Worm (Caenorhabditis elegans) whole organism, L3 larva: ENCODE data around the gene srt-73.
A peak's percentile ranks its signal among the peaks of the same experiment; 100 is the strongest.

Experiments
- R02D3.7 ChIP-seq: fragments of 150-350 bp; optimal IDR thresholded peaks from 2 replicates; lab custom pipeline; 2014; ENCODE audit warnings: missing biosample characterization, missing genetic modification characterization
- ZK546.5 ChIP-seq: sonication (generic microtip); optimal IDR thresholded peaks from 2 replicates; lab custom pipeline; 2017; ENCODE audit warnings: missing biosample characterization, missing genetic modification characterization
- aly-2 ChIP-seq: fragments of 150-350 bp; optimal IDR thresholded peaks from 2 replicates; lab custom pipeline; 2014; ENCODE audit warnings: missing biosample characterization, missing genetic modification characterization
- ama-1 ChIP-seq: fragments of 150-350 bp; optimal IDR thresholded peaks from 2 replicates; lab custom pipeline; 2018
- ceh-28 ChIP-seq: fragments of 150-350 bp; optimal IDR thresholded peaks from 2 replicates; lab custom pipeline; 2014; ENCODE audit warnings: missing biosample characterization, missing genetic modification reagents, missing genetic modification characterization
- ceh-82 ChIP-seq: fragments of 150-350 bp; optimal IDR thresholded peaks from 2 replicates; lab custom pipeline; 2014; ENCODE audit warnings: missing biosample characterization, missing genetic modification characterization
- ceh-9 ChIP-seq: sonication (generic microtip); optimal IDR thresholded peaks from 2 replicates; lab custom pipeline; 2018; ENCODE audit warnings: missing biosample characterization, missing genetic modification characterization
- egl-27 ChIP-seq: sonication (generic microtip); optimal IDR thresholded peaks from 4 replicates; lab custom pipeline; 2017; ENCODE audit warnings: missing biosample characterization, missing genetic modification reagents, missing genetic modification characterization
- egl-5 ChIP-seq: fragments of 150-350 bp; optimal IDR thresholded peaks from 2 replicates; lab custom pipeline; 2017; ENCODE audit warnings: missing biosample characterization, missing genetic modification reagents, missing genetic modification characterization, inconsistent platforms
- elt-1 ChIP-seq: fragments of 150-350 bp; optimal IDR thresholded peaks from 2 replicates; lab custom pipeline; 2014; ENCODE audit warnings: missing biosample characterization, missing genetic modification characterization
- elt-2 ChIP-seq: sonication (generic microtip); optimal IDR thresholded peaks from 2 replicates; lab custom pipeline; 2016; ENCODE audit warnings: missing genetic modification reagents, mild to moderate bottlenecking, missing genetic modification characterization, missing compliant biosample characterization
- elt-3 ChIP-seq, 3 experiments: fragments of 150-350 bp in 1 of 3; sonication (generic microtip) in 2 of 3; optimal IDR thresholded peaks; 2 replicates in 2 of 3; 4 replicates in 1 of 3; lab custom pipeline; 2014 to 2017; ENCODE audit warnings: missing biosample characterization in 3 of 3, missing genetic modification characterization in 3 of 3
- eor-1 ChIP-seq, 2 experiments: fragments of 150-350 bp; optimal IDR thresholded peaks; 2 replicates each; lab custom pipeline; 2014 to 2018; ENCODE audit warnings: missing biosample characterization in 2 of 2, missing genetic modification characterization in 2 of 2
- fkh-10 ChIP-seq: sonication (generic microtip); optimal IDR thresholded peaks from 2 replicates; lab custom pipeline; 2017; ENCODE audit warnings: missing biosample characterization, missing genetic modification reagents, missing genetic modification characterization
- fkh-2 ChIP-seq: fragments of 150-350 bp; optimal IDR thresholded peaks from 2 replicates; lab custom pipeline; 2014; ENCODE audit warnings: missing biosample characterization, missing genetic modification reagents, missing genetic modification characterization
- fos-1 ChIP-seq: fragments of 150-350 bp; optimal IDR thresholded peaks from 2 replicates; lab custom pipeline; 2014; ENCODE audit warnings: missing biosample characterization, missing genetic modification characterization
- hmg-11 ChIP-seq: sonication (generic microtip); optimal IDR thresholded peaks from 2 replicates; lab custom pipeline; 2016; ENCODE audit warnings: missing genetic modification characterization, missing compliant biosample characterization
- jun-1 ChIP-seq: fragments of 150-350 bp; optimal IDR thresholded peaks from 2 replicates; lab custom pipeline; 2014; ENCODE audit warnings: missing biosample characterization, missing genetic modification reagents, missing genetic modification characterization
- lin-15B ChIP-seq: fragments of 150-350 bp; optimal IDR thresholded peaks from 2 replicates; lab custom pipeline; 2014; ENCODE audit warnings: missing biosample characterization, missing genetic modification characterization
- lsy-12 ChIP-seq: sonication (generic microtip); optimal IDR thresholded peaks from 2 replicates; lab custom pipeline; 2016; ENCODE audit warnings: mild to moderate bottlenecking, missing genetic modification characterization, missing compliant biosample characterization
- mml-1 ChIP-seq: fragments of 150-350 bp; sonication (generic microtip); optimal IDR thresholded peaks from 3 replicates; lab custom pipeline; 2014; ENCODE audit warnings: missing biosample characterization, missing genetic modification characterization
- nfya-1 ChIP-seq: sonication (generic microtip); optimal IDR thresholded peaks from 2 replicates; lab custom pipeline; 2017; ENCODE audit warnings: missing genetic modification characterization, mild to moderate bottlenecking, missing compliant biosample characterization, antibody characterized with exemption, moderate library complexity; ENCODE audit not compliant: insufficient read depth
- nhr-11 ChIP-seq: fragments of 150-350 bp; optimal IDR thresholded peaks from 2 replicates; lab custom pipeline; 2014; ENCODE audit warnings: missing biosample characterization, missing genetic modification characterization
- nhr-12 ChIP-seq: fragments of 150-350 bp; optimal IDR thresholded peaks from 2 replicates; lab custom pipeline; 2014; ENCODE audit warnings: missing biosample characterization, missing genetic modification characterization
- nhr-23 ChIP-seq: fragments of 150-350 bp; optimal IDR thresholded peaks from 2 replicates; lab custom pipeline; 2014; ENCODE audit warnings: missing biosample characterization, missing genetic modification reagents, missing genetic modification characterization
- nhr-237 ChIP-seq: fragments of 150-350 bp; optimal IDR thresholded peaks from 2 replicates; lab custom pipeline; 2014; ENCODE audit warnings: missing biosample characterization, missing genetic modification characterization
- nhr-25 ChIP-seq: sonication (generic microtip); optimal IDR thresholded peaks from 2 replicates; lab custom pipeline; 2017; ENCODE audit warnings: missing biosample characterization, missing genetic modification characterization
- nhr-28 ChIP-seq: fragments of 150-350 bp; optimal IDR thresholded peaks from 2 replicates; lab custom pipeline; 2014; ENCODE audit warnings: missing biosample characterization, missing genetic modification characterization
- nhr-43 ChIP-seq: sonication (generic microtip); optimal IDR thresholded peaks from 2 replicates; lab custom pipeline; 2016; ENCODE audit warnings: mild to moderate bottlenecking, missing genetic modification characterization, missing compliant biosample characterization; ENCODE audit not compliant: poor library complexity, severe bottlenecking
- nhr-67 ChIP-seq: fragments of 150-350 bp; optimal IDR thresholded peaks from 2 replicates; lab custom pipeline; 2014; ENCODE audit warnings: missing biosample characterization, missing genetic modification characterization
- nhr-76 ChIP-seq: fragments of 150-350 bp; sonication (generic microtip); optimal IDR thresholded peaks from 5 replicates; lab custom pipeline; 2014; ENCODE audit warnings: missing biosample characterization, missing genetic modification characterization
- nhr-77 ChIP-seq: fragments of 150-350 bp; optimal IDR thresholded peaks from 2 replicates; lab custom pipeline; 2014; ENCODE audit warnings: missing biosample characterization, missing genetic modification characterization
- pha-4 ChIP-seq: fragments of 150-350 bp; optimal IDR thresholded peaks from 2 replicates; lab custom pipeline; 2014; ENCODE audit warnings: missing biosample characterization, missing genetic modification reagents, missing genetic modification characterization
- sea-2 ChIP-seq: fragments of 150-350 bp; sonication (generic microtip); optimal IDR thresholded peaks from 4 replicates; lab custom pipeline; 2014; ENCODE audit warnings: missing biosample characterization, missing genetic modification reagents, missing genetic modification characterization
- skn-1 ChIP-seq: fragments of 150-350 bp; optimal IDR thresholded peaks from 2 replicates; lab custom pipeline; 2014; ENCODE audit warnings: missing biosample characterization, missing genetic modification characterization
- snpc-4 ChIP-seq: fragments of 150-350 bp; optimal IDR thresholded peaks from 2 replicates; lab custom pipeline; 2014; ENCODE audit warnings: missing biosample characterization, missing genetic modification characterization
- tbx-2 ChIP-seq: sonication (generic microtip); optimal IDR thresholded peaks from 2 replicates; lab custom pipeline; 2016; ENCODE audit warnings: mild to moderate bottlenecking, missing genetic modification characterization, missing compliant biosample characterization
- unc-39 ChIP-seq: sonication (generic microtip); optimal IDR thresholded peaks from 4 replicates; lab custom pipeline; 2017; ENCODE audit warnings: missing biosample characterization, missing genetic modification characterization
- unc-62 ChIP-seq: fragments of 150-350 bp; sonication (generic microtip); optimal IDR thresholded peaks from 4 replicates; lab custom pipeline; 2014; ENCODE audit warnings: missing biosample characterization, missing genetic modification reagents, missing genetic modification characterization
- zag-1 ChIP-seq: fragments of 150-350 bp; optimal IDR thresholded peaks from 2 replicates; lab custom pipeline; 2014; ENCODE audit warnings: missing biosample characterization, missing genetic modification characterization
- ztf-11 ChIP-seq: fragments of 150-350 bp; optimal IDR thresholded peaks from 2 replicates; lab custom pipeline; 2014; ENCODE audit warnings: missing biosample characterization, missing genetic modification characterization
- ztf-4 ChIP-seq: fragments of 150-350 bp; optimal IDR thresholded peaks from 2 replicates; lab custom pipeline; 2014; ENCODE audit warnings: missing biosample characterization, missing genetic modification characterization

The srt-73 gene

ce11 chrIV:7879017-7879416 is at the start of gene srt-73:
Gene srt-73 (plus strand): TSS chrIV:7879317.
- no peak for TF ChIP-seq fkh-2
- TF ChIP-seq aly-2 (tag; lab: Kevin White, UChicago) = no peak
- TF ChIP-seq nhr-11 (tag; lab: Kevin White, UChicago) = no peak
- TF ChIP-seq ztf-4 = no peak
- no peak for TF ChIP-seq nhr-23 (tag; lab: Kevin White, UChicago)
- TF ChIP-seq hmg-11 (tag; lab: Kevin White, UChicago) = no peak
- no peak for TF ChIP-seq egl-5
- no peak for TF ChIP-seq nhr-67
- TF ChIP-seq fos-1 (tag; lab: Kevin White, UChicago) = no peak
- TF ChIP-seq pha-4 = no peak
- TF ChIP-seq ZK546.5 (tag; lab: Kevin White, UChicago) = no peak
- no peak for TF ChIP-seq lin-15B (tag; lab: Kevin White, UChicago)
- no peak for TF ChIP-seq mml-1 (tag; lab: Kevin White, UChicago)
- TF ChIP-seq nhr-43 (tag; lab: Kevin White, UChicago) = no peak
- TF ChIP-seq ama-1 (lab: Kevin White, UChicago) = no peak

- TF ChIP-seq mml-1 (tag; lab: Kevin White, UChicago) (no peak), hmg-11 (tag; lab: Kevin White, UChicago) (peak; percentile 23), snpc-4 (peak; percentile 38), lin-15B (tag; lab: Kevin White, UChicago) (peak; percentile 43), pha-4 (peak; percentile 80), ceh-9 (tag; lab: Kevin White, UChicago) (no peak), elt-2 (tag; lab: Kevin White, UChicago) (peak; percentile 41), egl-5 (peak; percentile 57), nfya-1 (tag; lab: Kevin White, UChicago) (peak; percentile 42)
Observed at ce11 chrIV:7830151-7830550, 49.0 kb upstream of the srt-73 start, which contains the start of gene mvb-12. Gene mvb-12 (plus strand): TSS chrIV:7830525.

ce11 chrIV:7834625-7835228 is 44.4 kb upstream of the srt-73 start, which contains the start of gene erp-44.2:
Gene erp-44.2 (minus strand): TSS chrIV:7834675.
- no peak for TF ChIP-seq mml-1 (tag; lab: Kevin White, UChicago)
- TF ChIP-seq pha-4 = peak; percentile 93

- no peak for TF ChIP-seq ama-1 (lab: Kevin White, UChicago)
- no peak for TF ChIP-seq nhr-12 (tag; lab: Kevin White, UChicago)
- no peak for TF ChIP-seq elt-2 (tag; lab: Kevin White, UChicago)
- peak; percentile 26 for TF ChIP-seq pha-4
- TF ChIP-seq nhr-43 (tag; lab: Kevin White, UChicago) = no peak
- TF ChIP-seq snpc-4 = no peak
- TF ChIP-seq R02D3.7 = no peak
- no peak for TF ChIP-seq nhr-77 (tag; lab: Kevin White, UChicago)
- peak; percentile 85 for TF ChIP-seq nhr-23 (tag; lab: Kevin White, UChicago)
- TF ChIP-seq lsy-12 (tag; lab: Kevin White, UChicago) = no peak
- no peak for TF ChIP-seq nhr-237 (tag; lab: Kevin White, UChicago)
- TF ChIP-seq ceh-82 = no peak
- TF ChIP-seq nhr-28 (tag; lab: Kevin White, UChicago) = no peak
- TF ChIP-seq ceh-9 (tag; lab: Kevin White, UChicago) = no peak
- no peak for TF ChIP-seq tbx-2 (tag; lab: Kevin White, UChicago)
- no peak for TF ChIP-seq zag-1 (tag; lab: Kevin White, UChicago)
- TF ChIP-seq nfya-1 (tag; lab: Kevin White, UChicago) = peak; percentile 19
- no peak for TF ChIP-seq egl-5
- TF ChIP-seq sea-2 (GFP tag; lab: Kevin White, UChicago) = no peak
- no peak for TF ChIP-seq ztf-11
- TF ChIP-seq unc-62 = no peak
- no peak for TF ChIP-seq elt-1 (tag; lab: Kevin White, UChicago)
- no peak for TF ChIP-seq egl-27
- TF ChIP-seq aly-2 (tag; lab: Kevin White, UChicago) = no peak
- TF ChIP-seq hmg-11 (tag; lab: Kevin White, UChicago) = peak; percentile 27
- no peak for TF ChIP-seq mml-1 (tag; lab: Kevin White, UChicago)
- no peak for TF ChIP-seq jun-1 (tag; lab: Kevin White, UChicago)
- no peak for TF ChIP-seq ZK546.5 (tag; lab: Kevin White, UChicago)
- TF ChIP-seq unc-39 (tag; lab: Kevin White, UChicago) = no peak
- TF ChIP-seq skn-1 = no peak
- TF ChIP-seq nhr-76 = no peak
- no peak for TF ChIP-seq ztf-4
- TF ChIP-seq fkh-10 (GFP tag; lab: Kevin White, UChicago) = no peak
- TF ChIP-seq nhr-11 (tag; lab: Kevin White, UChicago) = no peak
- TF ChIP-seq nhr-67 = no peak
- TF ChIP-seq eor-1 (tag; optimal IDR thresholded peaks at IDR 0.05; lab: Kevin White, UChicago) = no peak
- no peak for TF ChIP-seq fos-1 (tag; lab: Kevin White, UChicago)
- no peak for TF ChIP-seq fkh-2
- no peak for TF ChIP-seq elt-3 (tag; optimal IDR thresholded peaks at IDR 0.05; lab: Kevin White, UChicago)
- TF ChIP-seq nhr-25 (tag; lab: Kevin White, UChicago) = peak; percentile 61
- TF ChIP-seq ceh-28 (tag; lab: Kevin White, UChicago) = peak; percentile 60
Observed at ce11 chrIV:7836030-7836429, 43.1 kb upstream of the srt-73 start.
